Worm (Caenorhabditis elegans) whole organism, L4 larva: ENCODE data around the gene mes-6.

Experiments
- T20F7.1 ChIP-seq: fragments of 200-800 bp; sonication (Bioruptor generic); optimal IDR thresholded peaks from 2 replicates; lab custom pipeline; 2018; ENCODE audit warnings: mild to moderate bottlenecking, missing genetic modification characterization, missing compliant biosample characterization
- Y105C5A.15 ChIP-seq: fragments of 200-800 bp; sonication (Bioruptor generic); IDR thresholded peaks from 2 replicates; pipeline ENCODE4 v1.3.6; 2022; ENCODE audit warnings: missing genetic modification characterization, missing compliant biosample characterization
- Y5F2A.4 ChIP-seq: fragments of 200-800 bp; sonication (Bioruptor generic); optimal IDR thresholded peaks from 2 replicates; lab custom pipeline; 2018; ENCODE audit warnings: mild to moderate bottlenecking, missing genetic modification characterization, missing compliant biosample characterization
- aha-1 ChIP-seq: fragments of 150-350 bp; peaks from one replicate; lab custom pipeline; 2014; ENCODE audit warnings: missing biosample characterization, missing genetic modification characterization
- ceh-20 ChIP-seq: fragments of 200-800 bp; sonication (Bioruptor generic); IDR thresholded peaks from 2 replicates; pipeline ENCODE4 v1.3.6; 2022; ENCODE audit warnings: missing genetic modification reagents, missing genetic modification characterization, missing compliant biosample characterization
- ceh-44 ChIP-seq: fragments of 200-800 bp; sonication (Bioruptor generic); IDR thresholded peaks from 2 replicates; pipeline ENCODE4 v1.3.6; 2022; ENCODE audit warnings: missing genetic modification reagents, missing genetic modification characterization, missing compliant biosample characterization
- ces-1 ChIP-seq: fragments of 150-350 bp; sonication (generic microtip); optimal IDR thresholded peaks from 4 replicates; lab custom pipeline; 2014; ENCODE audit warnings: missing biosample characterization, missing genetic modification reagents, missing genetic modification characterization
- daf-16 ChIP-seq, 3 experiments: sonication (generic microtip); optimal IDR thresholded peaks; 2 replicates each; lab custom pipeline; 2016 to 2017; ENCODE audit warnings: missing genetic modification characterization in 3 of 3, missing genetic modification reagents in 3 of 3, mild to moderate bottlenecking in 2 of 3, missing compliant biosample characterization in 2 of 3, missing biosample characterization in 1 of 3, moderate library complexity in 1 of 3
- daf-19 ChIP-seq: fragments of 200-800 bp; sonication (Bioruptor generic); conservative IDR thresholded peaks from 2 replicates; pipeline ENCODE4 v1.3.6; 2022; ENCODE audit warnings: missing genetic modification characterization, missing compliant biosample characterization
- dmd-6 ChIP-seq: fragments of 200-800 bp; sonication (Bioruptor generic); IDR thresholded peaks from 2 replicates; pipeline ENCODE4 v1.3.6; 2022; ENCODE audit warnings: missing genetic modification reagents, missing genetic modification characterization, missing compliant biosample characterization
- dmd-8 ChIP-seq: fragments of 200-800 bp; sonication (Bioruptor generic); IDR thresholded peaks from 2 replicates; pipeline ENCODE4 v1.3.6; 2022; ENCODE audit warnings: missing genetic modification characterization, missing compliant biosample characterization
- dpl-1 ChIP-seq: fragments of 150-350 bp; optimal IDR thresholded peaks from 2 replicates; lab custom pipeline; 2014; ENCODE audit warnings: missing biosample characterization, missing genetic modification reagents, missing genetic modification characterization
- duxl-1 ChIP-seq: sonication (generic microtip); optimal IDR thresholded peaks from 2 replicates; lab custom pipeline; 2016; ENCODE audit warnings: mild to moderate bottlenecking, missing genetic modification characterization, moderate library complexity, missing compliant biosample characterization; ENCODE audit not compliant: poor library complexity
- dve-1 ChIP-seq: sonication (generic microtip); optimal IDR thresholded peaks from 2 replicates; lab custom pipeline; 2017; ENCODE audit warnings: antibody characterized with exemption, mild to moderate bottlenecking, missing genetic modification characterization, missing compliant biosample characterization; ENCODE audit not compliant: insufficient read depth
- fkh-10 ChIP-seq: fragments of 150-350 bp; optimal IDR thresholded peaks from 2 replicates; lab custom pipeline; 2014; ENCODE audit warnings: missing biosample characterization, missing genetic modification reagents, missing genetic modification characterization
- gei-8 ChIP-seq: fragments of 200-800 bp; sonication (Bioruptor generic); optimal IDR thresholded peaks from 2 replicates; lab custom pipeline; 2018; ENCODE audit warnings: mild to moderate bottlenecking, missing genetic modification characterization, missing compliant biosample characterization
- hlh-11 ChIP-seq: fragments of 200-800 bp; sonication (Bioruptor generic); optimal IDR thresholded peaks from 2 replicates; lab custom pipeline; 2018; ENCODE audit warnings: mild to moderate bottlenecking, missing genetic modification characterization, missing compliant biosample characterization
- hlh-30 ChIP-seq: sonication (generic microtip); optimal IDR thresholded peaks from 2 replicates; lab custom pipeline; 2017; ENCODE audit warnings: antibody characterized with exemption, mild to moderate bottlenecking, missing genetic modification characterization, missing compliant biosample characterization; ENCODE audit not compliant: insufficient read depth
- hmg-1.1 ChIP-seq: fragments of 200-800 bp; sonication (Bioruptor generic); IDR thresholded peaks from 2 replicates; pipeline ENCODE4 v1.3.6; 2022; ENCODE audit warnings: missing genetic modification reagents, missing genetic modification characterization, missing compliant biosample characterization
- lim-7 ChIP-seq: fragments of 200-800 bp; sonication (Bioruptor generic); IDR thresholded peaks from 2 replicates; pipeline ENCODE4 v1.3.6; 2022; ENCODE audit warnings: missing genetic modification characterization, missing compliant biosample characterization
- lin-1 ChIP-seq: fragments of 200-800 bp; sonication (Bioruptor generic); IDR thresholded peaks from 2 replicates; pipeline ENCODE4 v1.3.6; 2022; ENCODE audit warnings: missing genetic modification reagents, missing genetic modification characterization, missing compliant biosample characterization
- lin-38 ChIP-seq: fragments of 200-800 bp; sonication (Bioruptor generic); IDR thresholded peaks from 2 replicates; pipeline ENCODE4 v1.3.6; 2022; ENCODE audit warnings: missing genetic modification reagents, missing genetic modification characterization, missing compliant biosample characterization
- lir-3 ChIP-seq: sonication (generic microtip); optimal IDR thresholded peaks from 2 replicates; lab custom pipeline; 2016; ENCODE audit warnings: mild to moderate bottlenecking, missing genetic modification characterization, missing compliant biosample characterization
- lsy-2 ChIP-seq, 2 experiments: fragments of 150-350 bp in 1 of 2; sonication (generic microtip) in 1 of 2; optimal IDR thresholded peaks; 2 replicates each; lab custom pipeline; 2014 to 2017; ENCODE audit warnings: missing biosample characterization in 2 of 2, missing genetic modification characterization in 2 of 2
- madf-5 ChIP-seq, 2 experiments: fragments of 200-800 bp; sonication (Bioruptor generic); IDR thresholded peaks; 2 replicates each; pipeline ENCODE4 v1.3.6; 2022; ENCODE audit warnings: missing compliant biosample characterization in 2 of 2, missing genetic modification characterization in 2 of 2
- mdl-1 ChIP-seq, 2 experiments: fragments of 150-350 bp in 1 of 2; sonication (generic microtip) in 1 of 2; optimal IDR thresholded peaks; 2 replicates each; lab custom pipeline; 2014 to 2017; ENCODE audit warnings: missing biosample characterization in 2 of 2, missing genetic modification characterization in 2 of 2
- mdt-29 ChIP-seq: fragments of 200-800 bp; sonication (Bioruptor generic); IDR thresholded peaks from 2 replicates; pipeline ENCODE4 v1.3.6; 2022; ENCODE audit warnings: missing genetic modification reagents, missing genetic modification characterization, missing compliant biosample characterization
- mep-1 ChIP-seq: fragments of 150-350 bp; sonication (generic microtip); optimal IDR thresholded peaks from 3 replicates; lab custom pipeline; 2014; ENCODE audit warnings: missing biosample characterization, missing genetic modification characterization
- mxl-2 ChIP-seq: fragments of 200-800 bp; sonication (Bioruptor generic); conservative IDR thresholded peaks from 2 replicates; pipeline ENCODE4 v1.3.6; 2022; ENCODE audit warnings: missing genetic modification reagents, missing genetic modification characterization, missing compliant biosample characterization
- nhr-25 ChIP-seq: sonication (generic microtip); optimal IDR thresholded peaks from 2 replicates; lab custom pipeline; 2017; ENCODE audit warnings: missing genetic modification characterization, mild to moderate bottlenecking, missing compliant biosample characterization, antibody characterized with exemption, moderate library complexity, borderline replicate concordance; ENCODE audit not compliant: insufficient read depth
- nhr-28 ChIP-seq: fragments of 150-350 bp; optimal IDR thresholded peaks from 2 replicates; lab custom pipeline; 2014; ENCODE audit warnings: missing biosample characterization, missing genetic modification characterization
- pha-4 ChIP-seq, 2 experiments: fragments of 150-350 bp in 1 of 2; fragments of 200-800 bp in 1 of 2; sonication (Bioruptor generic) in 1 of 2; IDR thresholded peaks in 1 of 2; optimal IDR thresholded peaks in 1 of 2; 2 replicates each; pipeline versions ENCODE4 v1.3.6 to Lab custom; 2014 to 2022; ENCODE audit warnings: missing genetic modification characterization in 2 of 2, missing genetic modification reagents in 2 of 2, missing biosample characterization in 1 of 2, missing compliant biosample characterization in 1 of 2
- rbr-2 ChIP-seq: sonication (generic microtip); optimal IDR thresholded peaks from 2 replicates; lab custom pipeline; 2016; ENCODE audit warnings: missing genotype, missing genetic modification characterization, missing compliant biosample characterization
- set-16 ChIP-seq: fragments of 200-800 bp; sonication (Bioruptor generic); IDR thresholded peaks from 2 replicates; pipeline ENCODE4 v1.3.6; 2022; ENCODE audit warnings: missing genetic modification reagents, missing genetic modification characterization, missing compliant biosample characterization
- spr-1 ChIP-seq: sonication (generic microtip); optimal IDR thresholded peaks from 2 replicates; lab custom pipeline; 2016; ENCODE audit warnings: mild to moderate bottlenecking, missing genetic modification characterization, missing compliant biosample characterization
- tag-97 ChIP-seq: fragments of 200-800 bp; sonication (Bioruptor generic); IDR thresholded peaks from 2 replicates; pipeline ENCODE4 v1.3.6; 2022; ENCODE audit warnings: missing genetic modification characterization, missing compliant biosample characterization
- unc-130 ChIP-seq: sonication (generic microtip); optimal IDR thresholded peaks from 2 replicates; lab custom pipeline; 2016; ENCODE audit warnings: missing genetic modification reagents, missing genetic modification characterization, missing compliant biosample characterization
- unc-62 ChIP-seq, 3 experiments: fragments of 150-350 bp in 1 of 3; sonication (generic microtip); optimal IDR thresholded peaks in 2 of 3; peaks in 1 of 3; 1 replicate in 1 of 3; 2 replicates in 2 of 3; lab custom pipeline; 2014 to 2017; ENCODE audit warnings: missing biosample characterization in 3 of 3, missing genetic modification characterization in 3 of 3, missing genetic modification reagents in 3 of 3, missing genotype in 1 of 3
- ztf-11 ChIP-seq: fragments of 150-350 bp; optimal IDR thresholded peaks from 2 replicates; lab custom pipeline; 2014; ENCODE audit warnings: missing biosample characterization, missing genetic modification characterization

Gene mes-6

ce11 chrIV:8511056-8511455 lies at the start of gene mes-6:
Gene mes-6 (plus strand): TSS chrIV:8511284.
- TF ChIP-seq duxl-1 (no peak), pha-4 (GFP tag; IDR thresholded peaks at IDR 0.05; lab: Robert Waterston, UW) (no peak), pha-4 (tag; optimal IDR thresholded peaks at IDR 0.05; lab: Kevin White, UChicago) (no peak), Y5F2A.4 (GFP tag; lab: Kevin White, UChicago) (no peak), mep-1 (tag; lab: Kevin White, UChicago) (peak; percentile 46), mdl-1 (tag; optimal IDR thresholded peaks at IDR 0.05; lab: Kevin White, UChicago) (no peak), tag-97 (GFP tag; lab: Robert Waterston, UW) (no peak), aha-1 (tag; lab: Kevin White, UChicago) (peak; percentile 20), daf-16 (GFP tag; optimal IDR thresholded peaks at IDR 0.05; lab: Kevin White, UChicago) (no peak), daf-16 (tag; optimal IDR thresholded peaks at IDR 0.05; lab: Kevin White, UChicago) (peak; percentile 29), daf-19 (GFP tag; lab: Robert Waterston, UW) (no peak), set-16 (no peak), mdt-29 (GFP tag; lab: Robert Waterston, UW) (no peak), ces-1 (GFP tag; lab: Kevin White, UChicago) (peak; percentile 58), unc-130 (GFP tag; lab: Kevin White, UChicago) (peak; percentile 39), dmd-8 (GFP tag; lab: Robert Waterston, UW) (no peak), gei-8 (GFP tag; lab: Kevin White, UChicago) (no peak), lim-7 (GFP tag; lab: Robert Waterston, UW) (no peak), dpl-1 (peak; percentile 84), nhr-25 (tag; lab: Kevin White, UChicago) (no peak), lir-3 (tag; lab: Kevin White, UChicago) (no peak), fkh-10 (peak; percentile 20), dve-1 (tag; lab: Kevin White, UChicago) (peak; percentile 24), hmg-1.1 (GFP tag; lab: Robert Waterston, UW) (0 out of 2 replicates have a peak, but pooled peaks have one; percentile 12), hlh-30 (peak; percentile 57), lsy-2 (tag; optimal IDR thresholded peaks at IDR 0.05; lab: Kevin White, UChicago) (peak in 1 of 2 experiments; percentile 78), lin-38 (GFP tag; lab: Robert Waterston, UW) (peak; percentile 44), T20F7.1 (GFP tag; lab: Kevin White, UChicago) (no peak), Y105C5A.15 (GFP tag; lab: Robert Waterston, UW) (no peak), unc-62 (GFP tag; optimal IDR thresholded peaks at IDR 0.05 in 1 of 2; lab: Kevin White, UChicago) (no peak), unc-62 (tag; optimal IDR thresholded peaks at IDR 0.05; lab: Kevin White, UChicago) (no peak), mxl-2 (GFP tag; lab: Robert Waterston, UW) (no peak), spr-1 (tag; lab: Kevin White, UChicago) (no peak)
- TF ChIP-seq, all 104 proteins: peak for 12

ce11 chrIV:8462376-8462775 lies 48.7 kb upstream of the mes-6 start:
- TF ChIP-seq unc-62 (GFP tag; optimal IDR thresholded peaks at IDR 0.05 in 1 of 2; lab: Kevin White, UChicago), result peak in 1 of 2 experiments; percentile 54
- TF ChIP-seq unc-62 (tag; optimal IDR thresholded peaks at IDR 0.05; lab: Kevin White, UChicago), result no peak
- TF ChIP-seq ztf-11, result no peak

- TF ChIP-seq ceh-44 (no peak), duxl-1 (no peak), aha-1 (tag; lab: Kevin White, UChicago) (peak; percentile 39), madf-5 (GFP tag; IDR thresholded peaks at IDR 0.05; lab: Robert Waterston, UW) (no peak), hmg-1.1 (GFP tag; lab: Robert Waterston, UW) (no peak), unc-62 (GFP tag; optimal IDR thresholded peaks at IDR 0.05 in 1 of 2; lab: Kevin White, UChicago) (peak in 1 of 2 experiments; percentile 100), unc-62 (tag; optimal IDR thresholded peaks at IDR 0.05; lab: Kevin White, UChicago) (no peak), rbr-2 (tag; lab: Kevin White, UChicago) (no peak), mdl-1 (tag; optimal IDR thresholded peaks at IDR 0.05; lab: Kevin White, UChicago) (peak in 1 of 2 experiments; percentile 84), hlh-11 (peak; percentile 24), dmd-6 (GFP tag; lab: Robert Waterston, UW) (0 out of 2 replicates have a peak, but pooled peaks have one; percentile 9), hlh-30 (peak; percentile 58), nhr-28 (peak; percentile 68), ceh-20 (peak; percentile 60; the same call in 1 of the 2 replicates), lin-1 (GFP tag; lab: Robert Waterston, UW) (no peak)
Observed at ce11 chrIV:8463069-8463468, 48.0 kb upstream of the mes-6 start.
